Worm (Caenorhabditis elegans): ENCODE measurements around the gene smrc-1.

DNA sequence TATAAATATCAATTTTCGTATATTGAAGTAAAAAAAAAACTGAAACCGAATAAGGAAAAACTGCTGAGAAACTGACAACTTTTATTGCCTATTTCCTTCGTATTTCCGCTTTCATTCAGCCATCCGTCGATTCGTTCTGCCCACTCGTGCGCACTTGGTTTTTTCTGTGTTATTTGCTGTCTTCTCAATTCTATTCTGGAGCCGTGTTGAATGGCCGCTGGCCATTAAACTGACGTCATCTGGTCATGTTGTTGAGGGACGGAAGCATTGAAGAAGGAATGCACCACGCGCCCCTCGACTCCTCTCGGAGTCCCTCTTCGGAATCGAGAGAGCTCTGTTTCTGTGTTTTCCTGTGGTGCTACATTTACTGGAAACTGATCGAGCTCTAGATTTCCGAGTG is 42.2 kb upstream of the smrc-1 start:
- TF ChIP-seq W03F9.2 (tag; optimal IDR thresholded peaks at IDR 0.05), result no peak
- peak; percentile 64 for TF ChIP-seq him-1 (tag; optimal IDR thresholded peaks at IDR 0.05)
